Worm (Caenorhabditis elegans) whole organism, L4 larva: Measurements from ENCODE around the gene nlp-58.

Source experiments
- F44E2.7 ChIP-seq: fragments of 200-800 bp; sonication (Bioruptor generic); IDR thresholded peaks from 2 replicates; pipeline ENCODE4 v2.1.2; 2022; ENCODE audit warnings: missing genetic modification characterization, missing compliant biosample characterization
- ZK546.5 ChIP-seq, 2 experiments: sonication (generic microtip); optimal IDR thresholded peaks; 2 replicates each; lab custom pipeline; 2017; ENCODE audit warnings: missing biosample characterization in 2 of 2, missing genetic modification characterization in 2 of 2
- ama-1 ChIP-seq: fragments of 150-350 bp; optimal IDR thresholded peaks from 2 replicates; lab custom pipeline; 2014; ENCODE audit warnings: inconsistent platforms, mixed read lengths
- attf-4 ChIP-seq: sonication (generic microtip); optimal IDR thresholded peaks from 3 replicates; lab custom pipeline; 2017; ENCODE audit warnings: missing biosample characterization, missing genetic modification characterization
- ceh-82 ChIP-seq: sonication (generic microtip); optimal IDR thresholded peaks from 2 replicates; lab custom pipeline; 2017; ENCODE audit warnings: missing biosample characterization, missing genetic modification characterization
- daf-12 ChIP-seq: fragments of 150-350 bp; optimal IDR thresholded peaks from 2 replicates; lab custom pipeline; 2014; ENCODE audit warnings: missing biosample characterization, missing genetic modification reagents, missing genetic modification characterization
- nhr-11 ChIP-seq: fragments of 150-350 bp; optimal IDR thresholded peaks from 2 replicates; lab custom pipeline; 2014; ENCODE audit warnings: missing biosample characterization, missing genetic modification characterization
- nhr-237 ChIP-seq: sonication (generic microtip); optimal IDR thresholded peaks from 2 replicates; lab custom pipeline; 2017; ENCODE audit warnings: missing biosample characterization, missing genetic modification characterization
- nhr-25 ChIP-seq: sonication (generic microtip); optimal IDR thresholded peaks from 2 replicates; lab custom pipeline; 2017; ENCODE audit warnings: missing genetic modification characterization, mild to moderate bottlenecking, missing compliant biosample characterization, antibody characterized with exemption, moderate library complexity, borderline replicate concordance; ENCODE audit not compliant: insufficient read depth
- nhr-77 ChIP-seq: fragments of 150-350 bp; optimal IDR thresholded peaks from 2 replicates; lab custom pipeline; 2014; ENCODE audit warnings: missing biosample characterization, missing genetic modification characterization
- unc-39 ChIP-seq: sonication (generic microtip); optimal IDR thresholded peaks from 2 replicates; lab custom pipeline; 2017; ENCODE audit warnings: missing biosample characterization, missing genetic modification characterization
- zip-11 ChIP-seq: fragments of 200-800 bp; sonication (Bioruptor generic); IDR thresholded peaks from 2 replicates; pipeline ENCODE4 v1.3.6; 2022; ENCODE audit warnings: missing genetic modification characterization, missing compliant biosample characterization

- TF ChIP-seq ZK546.5 (tag; optimal IDR thresholded peaks at IDR 0.05; lab: Kevin White, UChicago) (no peak), nhr-25 (tag; lab: Kevin White, UChicago) (no peak), unc-39 (tag; lab: Kevin White, UChicago) (no peak), nhr-11 (tag; lab: Kevin White, UChicago) (no peak), daf-12 (tag; lab: Kevin White, UChicago) (no peak), F44E2.7 (GFP tag; lab: Robert Waterston, UW) (0 out of 2 replicates have a peak, but pooled peaks have one; percentile 43), zip-11 (GFP tag; lab: Robert Waterston, UW) (no peak), attf-4 (tag; lab: Kevin White, UChicago) (no peak), nhr-77 (no peak), ama-1 (no peak), nhr-237 (tag; lab: Kevin White, UChicago) (no peak), ceh-82 (tag; lab: Kevin White, UChicago) (no peak)
These were observed 17.2 kb upstream of the nlp-58 start for ce11 chrV:9965891-9966290.
